Worm (Caenorhabditis elegans): ENCODE data around the gene lin-12.

DNA sequence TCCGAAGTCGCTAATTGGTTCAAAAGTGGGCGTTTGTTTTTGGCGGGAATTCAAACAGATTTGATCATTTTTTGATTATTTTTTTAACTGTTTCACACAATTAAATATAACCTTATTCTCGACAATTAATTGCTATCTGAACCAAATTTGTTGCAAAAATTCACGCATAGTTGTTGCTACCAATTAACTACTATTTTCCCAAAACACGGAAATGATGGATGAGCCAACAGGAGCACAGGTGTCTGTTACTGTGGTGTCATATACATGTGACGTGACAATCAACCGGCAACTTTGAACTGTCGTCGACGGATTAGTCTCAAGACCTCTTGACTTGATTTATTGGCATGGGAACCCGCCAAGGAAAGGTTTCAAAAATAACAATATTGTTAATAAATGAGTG, 1.4 kb upstream of the lin-12 start:
- no peak for TF ChIP-seq ama-1 (optimal IDR thresholded peaks at IDR 0.05)
- TF ChIP-seq blmp-1 (tag; optimal IDR thresholded peaks at IDR 0.05; ENCODE audit: insufficient read depth): no peak
- no peak for TF ChIP-seq Y55F3AM.14 (GFP tag; optimal IDR thresholded peaks at IDR 0.05)
- no peak for TF ChIP-seq nhr-25 (tag; optimal IDR thresholded peaks at IDR 0.05)
- no peak for TF ChIP-seq lin-13 (GFP tag; optimal IDR thresholded peaks at IDR 0.05)
- no peak for TF ChIP-seq ztf-11 (tag; optimal IDR thresholded peaks at IDR 0.05)
- no peak for TF ChIP-seq R02D3.7 (tag; optimal IDR thresholded peaks at IDR 0.05)
- TF ChIP-seq unc-55 (GFP tag; optimal IDR thresholded peaks at IDR 0.05): no peak
- TF ChIP-seq unc-62 (GFP tag; optimal IDR thresholded peaks at IDR 0.05): no peak
- TF ChIP-seq mdl-1 (tag; optimal IDR thresholded peaks at IDR 0.05): no peak
- TF ChIP-seq C34F6.9 (tag; optimal IDR thresholded peaks at IDR 0.05): no peak
